Worm (Caenorhabditis elegans): ENCODE data around the gene F11D11.21.

ce11 chrV:18724076-18724475, 26.3 kb downstream of the F11D11.21 start:
- TF ChIP-seq B0310.2 (tag; optimal IDR thresholded peaks at IDR 0.05) (no peak), F13C5.2 (tag; optimal IDR thresholded peaks at IDR 0.05) (no peak), ama-1 (optimal IDR thresholded peaks at IDR 0.05) (no peak), tbx-11 (GFP tag; IDR thresholded peaks at IDR 0.05) (no peak), sea-1 (GFP tag; conservative IDR thresholded peaks at IDR 0.05) (no peak)
